Worm (Caenorhabditis elegans): Measurements from ENCODE around the gene C39F7.1.

C39F7.1 gene

ce11 chrV:1260042-1260441, at the start of gene C39F7.1:
Gene C39F7.1 (plus strand): TSS chrV:1260342.
- no peak for TF ChIP-seq dao-5 (tag; optimal IDR thresholded peaks at IDR 0.05)
- no peak for TF ChIP-seq him-1 (tag; optimal IDR thresholded peaks at IDR 0.05)
- TF ChIP-seq W03F9.2 (tag; optimal IDR thresholded peaks at IDR 0.05) = no peak

DNA sequence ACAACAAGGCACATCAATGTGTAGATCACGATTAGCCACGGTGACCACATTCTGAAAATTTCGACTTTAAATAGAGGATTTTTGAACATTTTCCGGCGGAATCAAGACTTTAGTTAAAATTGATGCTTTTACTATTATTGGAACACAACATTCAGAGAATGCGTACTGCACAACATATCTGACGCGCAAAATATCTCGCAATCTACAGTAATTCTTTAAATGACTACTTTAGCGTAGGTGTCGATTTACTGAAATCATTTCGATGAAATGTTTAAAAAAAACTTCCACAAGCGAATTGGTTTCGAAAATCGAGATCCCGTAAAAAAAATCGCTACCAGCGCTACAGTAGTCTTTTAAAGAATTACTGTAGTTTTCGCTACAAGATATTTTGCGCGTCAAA, 39.6 kb upstream of the C39F7.1 start, which contains the start of gene Y50D4A.10:
Gene Y50D4A.10 (minus strand): TSS at position 57 of the 400 bp plus-strand sequence.
- no peak for TF ChIP-seq dao-5 (tag; optimal IDR thresholded peaks at IDR 0.05)
- TF ChIP-seq him-1 (tag; optimal IDR thresholded peaks at IDR 0.05) = no peak
- TF ChIP-seq W03F9.2 (tag; optimal IDR thresholded peaks at IDR 0.05) = no peak

DNA sequence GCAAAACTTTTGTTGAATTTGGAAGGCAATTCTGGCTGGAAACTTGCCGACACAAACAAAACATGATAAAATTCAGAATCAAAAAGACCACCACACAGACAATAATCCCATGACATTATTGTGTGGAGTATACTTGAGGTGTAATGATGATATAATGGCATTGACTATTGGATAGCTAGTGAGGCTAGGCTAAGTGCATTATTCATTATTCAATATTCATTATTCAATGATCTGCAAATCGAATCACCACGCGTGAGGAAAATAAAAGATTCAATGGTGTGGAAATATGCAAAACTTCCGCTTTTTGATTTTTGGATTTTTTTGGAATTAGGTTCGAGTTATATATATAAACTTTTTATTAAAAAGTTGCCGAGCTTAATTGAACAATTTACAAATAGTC, 36.6 kb upstream of the C39F7.1 start:
- TF ChIP-seq him-1 (tag; optimal IDR thresholded peaks at IDR 0.05) (no peak), dao-5 (tag; optimal IDR thresholded peaks at IDR 0.05) (no peak), W03F9.2 (tag; optimal IDR thresholded peaks at IDR 0.05) (no peak)

ce11 chrV:1226239-1226638, 33.9 kb upstream of the C39F7.1 start:
- TF ChIP-seq him-1 (tag; optimal IDR thresholded peaks at IDR 0.05) (no peak), dao-5 (tag; optimal IDR thresholded peaks at IDR 0.05) (no peak), W03F9.2 (tag; optimal IDR thresholded peaks at IDR 0.05) (no peak)

- no peak for TF ChIP-seq W03F9.2 (tag; optimal IDR thresholded peaks at IDR 0.05)
- TF ChIP-seq dao-5 (tag; optimal IDR thresholded peaks at IDR 0.05) = no peak
- TF ChIP-seq him-1 (tag; optimal IDR thresholded peaks at IDR 0.05) = no peak
These were observed 32.1 kb upstream of the C39F7.1 start for ce11 chrV:1227756-1228665.

- TF ChIP-seq dao-5 (tag; optimal IDR thresholded peaks at IDR 0.05) = no peak
- TF ChIP-seq W03F9.2 (tag; optimal IDR thresholded peaks at IDR 0.05) = no peak
- no peak for TF ChIP-seq him-1 (tag; optimal IDR thresholded peaks at IDR 0.05)
These were observed 31.1 kb upstream of the C39F7.1 start for ce11 chrV:1228884-1229662.

- TF ChIP-seq W03F9.2 (tag; optimal IDR thresholded peaks at IDR 0.05) = no peak
- TF ChIP-seq him-1 (tag; optimal IDR thresholded peaks at IDR 0.05) = no peak
- TF ChIP-seq dao-5 (tag; optimal IDR thresholded peaks at IDR 0.05) = no peak
These were observed 29.6 kb upstream of the C39F7.1 start for ce11 chrV:1230540-1230939.

DNA sequence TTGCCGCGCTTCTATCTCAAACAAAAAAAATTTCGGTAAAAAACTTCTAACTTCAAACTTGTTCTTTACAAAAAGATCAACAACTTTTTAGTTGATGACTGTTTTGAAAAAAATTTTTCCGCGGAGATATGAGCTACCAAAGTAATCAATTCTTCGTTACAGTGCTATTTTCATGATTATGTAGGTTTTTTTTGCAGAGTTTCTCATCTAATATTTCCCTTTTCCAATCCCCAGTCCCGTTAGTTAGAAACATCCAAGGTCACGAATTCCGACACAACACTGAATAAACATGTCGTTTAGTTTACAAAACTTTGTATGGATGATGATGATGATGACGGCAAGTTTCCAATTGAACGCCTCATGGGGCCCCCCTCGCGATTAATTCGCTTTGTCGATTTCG, 27.6 kb upstream of the C39F7.1 start:
- TF ChIP-seq W03F9.2 (tag; optimal IDR thresholded peaks at IDR 0.05) = no peak
- no peak for TF ChIP-seq dao-5 (tag; optimal IDR thresholded peaks at IDR 0.05)
- no peak for TF ChIP-seq him-1 (tag; optimal IDR thresholded peaks at IDR 0.05)

DNA sequence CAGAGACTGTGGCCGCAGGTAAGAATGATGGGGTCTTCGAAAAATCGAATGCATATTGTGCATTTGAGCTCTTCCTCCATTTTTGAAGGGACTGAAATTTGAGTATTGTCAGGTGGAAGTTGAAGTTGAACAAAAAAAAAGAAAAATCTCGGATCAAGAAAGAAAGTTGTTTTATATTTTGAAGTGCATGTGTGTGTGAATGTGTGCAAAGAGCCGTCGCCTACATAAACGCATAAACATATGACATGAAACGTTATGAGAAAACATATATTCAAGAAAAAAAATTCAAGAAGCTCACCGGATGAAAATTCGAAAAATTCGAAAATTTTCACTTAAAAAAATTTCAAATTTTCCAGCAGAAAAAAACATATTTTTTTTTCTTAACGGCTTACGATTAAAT, 24.8 kb upstream of the C39F7.1 start, which contains the start of gene madd-2:
Gene madd-2 (minus strand): TSS at position 101 of the 400 bp plus-strand sequence.
- TF ChIP-seq W03F9.2 (tag; optimal IDR thresholded peaks at IDR 0.05) (no peak), dao-5 (tag; optimal IDR thresholded peaks at IDR 0.05) (no peak), him-1 (tag; optimal IDR thresholded peaks at IDR 0.05) (no peak)

DNA sequence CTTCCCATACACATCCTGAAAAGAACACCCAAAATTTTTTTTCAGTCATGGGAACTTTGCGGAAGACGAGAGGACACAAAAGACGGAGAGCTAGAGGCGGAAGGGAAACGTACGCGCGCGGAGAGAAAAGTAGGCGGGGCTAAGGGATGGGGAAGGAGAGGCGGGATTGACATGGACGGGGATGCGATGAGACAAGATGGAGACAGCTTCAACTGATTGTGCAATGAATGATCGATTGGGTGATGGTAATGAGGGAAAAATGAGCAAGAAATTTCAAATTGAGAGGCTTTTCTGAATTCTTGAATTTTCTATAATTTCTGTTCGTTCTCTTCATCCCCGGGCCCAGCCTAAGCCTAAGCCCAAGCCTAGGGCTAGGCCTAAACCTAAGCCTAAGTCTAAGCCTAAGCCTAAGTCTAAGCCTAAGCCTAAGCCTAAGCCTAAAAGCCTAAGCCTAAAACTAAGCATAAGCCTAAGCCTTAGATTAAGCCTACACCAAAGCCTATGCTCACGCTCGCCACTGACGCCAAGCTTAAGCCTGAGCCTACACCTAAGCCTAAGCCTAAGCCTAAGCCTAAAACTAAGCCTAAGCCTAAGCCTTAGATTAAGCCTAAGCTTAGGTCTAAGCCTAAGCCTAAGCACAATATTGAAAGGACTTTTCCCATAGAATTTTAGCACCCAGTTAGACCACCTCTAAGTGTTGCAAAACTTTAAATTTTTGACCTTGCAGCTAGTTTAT, 23.6 kb upstream of the C39F7.1 start:
- TF ChIP-seq W03F9.2 (tag; optimal IDR thresholded peaks at IDR 0.05) (no peak), him-1 (tag; optimal IDR thresholded peaks at IDR 0.05) (no peak), dao-5 (tag; optimal IDR thresholded peaks at IDR 0.05) (no peak)

DNA sequence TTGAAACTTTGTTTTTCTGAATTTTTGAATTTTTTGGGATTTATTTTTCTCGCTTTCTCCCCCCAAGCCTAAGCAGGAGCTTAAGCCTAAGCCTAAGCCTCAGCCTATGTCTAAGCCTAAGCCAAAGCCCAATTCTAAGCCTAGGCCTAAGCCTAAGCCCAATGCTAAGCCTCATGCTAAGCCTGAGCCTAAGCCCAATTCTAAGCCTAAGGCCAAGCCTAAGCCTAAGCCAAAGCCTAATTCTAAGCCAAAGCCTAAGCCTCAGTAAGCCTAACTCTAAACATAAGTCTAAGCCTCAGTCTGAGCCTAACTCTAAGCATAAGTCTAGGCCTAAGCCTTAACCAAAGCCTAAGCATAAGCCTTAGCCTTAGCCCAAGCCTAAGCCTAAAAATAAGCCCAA, 17.7 kb upstream of the C39F7.1 start:
- TF ChIP-seq dao-5 (tag; optimal IDR thresholded peaks at IDR 0.05) (no peak), W03F9.2 (tag; optimal IDR thresholded peaks at IDR 0.05) (no peak), him-1 (tag; optimal IDR thresholded peaks at IDR 0.05) (no peak)

ce11 chrV:1243011-1243410, 17.1 kb upstream of the C39F7.1 start:
- no peak for TF ChIP-seq dao-5 (tag; optimal IDR thresholded peaks at IDR 0.05)
- no peak for TF ChIP-seq W03F9.2 (tag; optimal IDR thresholded peaks at IDR 0.05)
- TF ChIP-seq him-1 (tag; optimal IDR thresholded peaks at IDR 0.05) = no peak

DNA sequence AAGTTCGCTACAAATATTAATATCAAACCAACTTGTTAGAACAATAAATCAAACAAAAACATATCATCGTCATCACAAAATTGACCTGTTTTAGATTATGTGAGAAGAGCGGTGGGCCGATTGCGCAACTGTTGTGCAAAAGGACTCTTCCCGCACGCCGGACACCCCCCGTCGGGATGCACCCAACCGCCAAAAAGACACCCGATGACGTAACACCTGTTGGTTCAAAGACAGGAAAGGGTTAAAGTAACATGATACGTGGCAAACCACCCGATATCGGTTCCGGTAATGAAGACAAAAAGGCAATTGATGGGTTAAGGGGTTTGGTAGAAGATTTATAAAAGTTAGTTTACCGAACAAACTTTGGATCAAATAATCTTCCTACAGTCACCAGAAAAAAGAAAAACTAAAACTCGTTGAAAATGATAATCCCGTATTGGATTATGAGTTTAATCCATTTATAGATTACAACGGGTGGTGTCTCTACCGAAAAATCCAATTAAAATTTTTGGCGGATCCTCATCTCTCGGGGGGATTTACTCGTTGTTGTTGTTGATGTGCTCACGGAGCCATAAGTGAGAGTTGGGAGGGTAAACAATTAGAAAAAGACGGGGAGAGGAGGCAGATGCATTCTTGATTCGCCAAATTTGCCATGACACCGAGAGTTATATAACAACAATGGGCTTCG, 16.0 kb upstream of the C39F7.1 start:
- TF ChIP-seq W03F9.2 (tag; optimal IDR thresholded peaks at IDR 0.05) (no peak), him-1 (tag; optimal IDR thresholded peaks at IDR 0.05) (no peak), dao-5 (tag; optimal IDR thresholded peaks at IDR 0.05) (no peak)
